Fruit fly (Drosophila melanogaster): ENCODE results near the gene CG33290.

CG33290 gene

dm6 chr3L:21538893-21539244 is 3.3 kb upstream of the CG33290 start:
- TF ChIP-seq vri (GFP tag; optimal IDR thresholded peaks at IDR 0.05) (no peak), CG11762 (GFP tag; optimal IDR thresholded peaks at IDR 0.05; ENCODE audit: insufficient read depth) (no peak), Sox14 (GFP tag; optimal IDR thresholded peaks at IDR 0.05) (no peak), topi (GFP tag; optimal IDR thresholded peaks at IDR 0.05) (no peak), CG6163 (GFP tag; IDR thresholded peaks at IDR 0.05) (no peak), CG10631 (GFP tag; optimal IDR thresholded peaks at IDR 0.05) (no peak), CG11902 (GFP tag; optimal IDR thresholded peaks at IDR 0.05) (no peak), CG10669 (GFP tag; optimal IDR thresholded peaks at IDR 0.05) (no peak), acj6 (GFP tag; optimal IDR thresholded peaks at IDR 0.05) (no peak), CG6808 (GFP tag; optimal IDR thresholded peaks at IDR 0.05) (no peak), fd85E (GFP tag; optimal IDR thresholded peaks at IDR 0.05) (no peak), net (GFP tag; optimal IDR thresholded peaks at IDR 0.05) (no peak), pdm3 (GFP tag; optimal IDR thresholded peaks at IDR 0.05) (no peak), CG4318 (GFP tag; optimal IDR thresholded peaks at IDR 0.05) (no peak), esn (GFP tag; optimal IDR thresholded peaks at IDR 0.05) (no peak), lz (GFP tag; optimal IDR thresholded peaks at IDR 0.05) (no peak), Met (GFP tag; optimal IDR thresholded peaks at IDR 0.05) (no peak)

dm6 chr3L:21539245-21540196 is 2.6 kb upstream of the CG33290 start, which contains the start of the genes COX8 and VhaM9.7-b:
TSS of gene COX8 (minus strand) at chr3L:21539447.
TSS of gene VhaM9.7-b (plus strand) at chr3L:21539862.
- TF ChIP-seq CG3032 (tag; optimal IDR thresholded peaks at IDR 0.05) (peak; percentile 30), lz (GFP tag; optimal IDR thresholded peaks at IDR 0.05) (peak; percentile 63), CG11762 (GFP tag; optimal IDR thresholded peaks at IDR 0.05; ENCODE audit: insufficient read depth) (no peak), Sox15 (GFP tag; optimal IDR thresholded peaks at IDR 0.05) (peak; percentile 54), CG7368 (GFP tag; optimal IDR thresholded peaks at IDR 0.05) (no peak), Smox (GFP tag; optimal IDR thresholded peaks at IDR 0.05) (no peak), vri (GFP tag; optimal IDR thresholded peaks at IDR 0.05) (peak; percentile 66), cyc (GFP tag; optimal IDR thresholded peaks at IDR 0.05) (peak; percentile 60), OdsH (GFP tag; optimal IDR thresholded peaks at IDR 0.05) (no peak), CG11902 (GFP tag; optimal IDR thresholded peaks at IDR 0.05) (peak; percentile 55), esn (GFP tag; optimal IDR thresholded peaks at IDR 0.05) (peak; percentile 67), acj6 (GFP tag; optimal IDR thresholded peaks at IDR 0.05) (no peak), Hr4 (GFP tag; optimal IDR thresholded peaks at IDR 0.05) (peak; percentile 61), CG31627 (GFP tag; optimal IDR thresholded peaks at IDR 0.05) (peak; percentile 67), CG6792 (GFP tag; optimal IDR thresholded peaks at IDR 0.05) (no peak), Sox14 (GFP tag; optimal IDR thresholded peaks at IDR 0.05) (peak; percentile 25), Eip78C (GFP tag) (peak; percentile 80), net (GFP tag; optimal IDR thresholded peaks at IDR 0.05) (no peak), ss (GFP tag; optimal IDR thresholded peaks at IDR 0.05) (no peak), CG16779 (tag; optimal IDR thresholded peaks at IDR 0.05) (no peak), Ets21C (GFP tag; optimal IDR thresholded peaks at IDR 0.05) (peak; percentile 39), pdm3 (GFP tag; optimal IDR thresholded peaks at IDR 0.05) (no peak), CG11294 (GFP tag; IDR thresholded peaks at IDR 0.05) (no peak)

DNA sequence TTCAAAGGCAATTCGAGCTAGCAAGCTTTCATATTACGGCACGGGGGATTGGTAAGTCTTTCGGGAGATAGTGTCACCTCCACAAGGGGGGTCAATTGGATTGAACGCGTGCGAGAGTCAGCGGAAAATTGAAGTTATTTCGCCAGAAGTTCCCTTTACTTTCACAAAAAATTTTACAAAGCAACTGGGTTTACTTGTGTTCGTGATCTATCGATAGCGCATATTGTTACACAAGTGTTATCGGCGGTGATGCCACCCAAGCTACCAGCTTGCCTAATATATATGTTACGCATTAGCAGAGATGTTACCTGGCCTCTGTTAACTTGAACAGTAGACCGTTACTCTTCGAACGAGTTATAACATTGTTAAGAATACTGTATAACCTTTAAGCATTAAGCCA is 12.6 kb downstream of the CG33290 start, which contains the start of gene Wnk:
TSS of gene Wnk (minus strand) at position 177 of the 400 bp plus-strand sequence.
- no peak for TF ChIP-seq Lpt (GFP tag; optimal IDR thresholded peaks at IDR 0.05)
- no peak for TF ChIP-seq CG6163 (GFP tag; IDR thresholded peaks at IDR 0.05)
- no peak for TF ChIP-seq Hr39 (GFP tag; optimal IDR thresholded peaks at IDR 0.05)
- no peak for TF ChIP-seq Sox102F (GFP tag; optimal IDR thresholded peaks at IDR 0.05)
- no peak for TF ChIP-seq achi (GFP tag; optimal IDR thresholded peaks at IDR 0.05)
- no peak for TF ChIP-seq CG31627 (GFP tag; optimal IDR thresholded peaks at IDR 0.05)
